Fruit fly (Drosophila melanogaster) whole organism, prepupa: Measurements from ENCODE around the gene CG32271.
A peak's percentile ranks its signal among the peaks of the same experiment; 100 is the strongest.

Experiments
- CG10631 ChIP-seq: fragments of 200-800 bp; sonication (Bioruptor generic); optimal IDR thresholded peaks from 2 replicates; lab custom pipeline; 2016; ENCODE audit warnings: missing biosample characterization, missing genetic modification characterization
- CG11762 ChIP-seq: fragments of 200-800 bp; sonication (Bioruptor generic); optimal IDR thresholded peaks from 3 replicates; lab custom pipeline; 2016; ENCODE audit warnings: missing biosample characterization, missing genetic modification characterization; ENCODE audit not compliant: insufficient read depth
- CG15336 ChIP-seq: fragments of 200-800 bp; sonication (Bioruptor generic); IDR thresholded peaks from 2 replicates; pipeline ENCODE4 v1.3.6; 2022; ENCODE audit warnings: missing biosample characterization, missing genetic modification characterization
- CG3032 ChIP-seq: fragments of 200-800 bp; optimal IDR thresholded peaks from 2 replicates; lab custom pipeline; 2019; ENCODE audit warnings: missing biosample characterization, mild to moderate bottlenecking, missing genetic modification characterization, moderate library complexity
- CG31627 ChIP-seq: fragments of 200-800 bp; sonication (Bioruptor generic); optimal IDR thresholded peaks from 3 replicates; lab custom pipeline; 2016; ENCODE audit warnings: missing biosample characterization, missing genetic modification characterization
- CG34406 ChIP-seq: fragments of 200-800 bp; sonication (Bioruptor generic); optimal IDR thresholded peaks from 3 replicates; lab custom pipeline; 2016; ENCODE audit warnings: missing biosample characterization, missing genetic modification characterization
- CG3919 ChIP-seq: fragments of 200-800 bp; sonication (Bioruptor generic); optimal IDR thresholded peaks from 3 replicates; lab custom pipeline; 2016; ENCODE audit warnings: missing biosample characterization, missing genetic modification characterization
- CG4318 ChIP-seq: fragments of 200-800 bp; sonication (Bioruptor generic); optimal IDR thresholded peaks from 3 replicates; lab custom pipeline; 2017; ENCODE audit warnings: missing biosample characterization, mild to moderate bottlenecking, missing genetic modification characterization
- CG6163 ChIP-seq: fragments of 200-800 bp; sonication (Bioruptor generic); IDR thresholded peaks from 3 replicates; pipeline ENCODE4 v1.3.6; 2022; ENCODE audit warnings: missing biosample characterization, missing genetic modification characterization
- CG6792 ChIP-seq: fragments of 200-800 bp; sonication (Bioruptor generic); optimal IDR thresholded peaks from 3 replicates; lab custom pipeline; 2016; ENCODE audit warnings: missing biosample characterization, missing genetic modification characterization
- CG7368 ChIP-seq: fragments of 200-800 bp; sonication (Bioruptor generic); optimal IDR thresholded peaks from 3 replicates; lab custom pipeline; 2016; ENCODE audit warnings: missing biosample characterization, missing genetic modification characterization
- CG8319 ChIP-seq: fragments of 200-800 bp; sonication (Bioruptor generic); optimal IDR thresholded peaks from 3 replicates; lab custom pipeline; 2016; ENCODE audit warnings: missing biosample characterization, missing genetic modification characterization
- Eip75B ChIP-seq: fragments of 200-800 bp; sonication (Bioruptor generic); optimal IDR thresholded peaks from 3 replicates; lab custom pipeline; 2016; ENCODE audit warnings: missing biosample characterization, missing genetic modification characterization
- Eip78C ChIP-seq: fragments of 200-800 bp; sonication (Bioruptor generic); peaks from one replicate; lab custom pipeline; 2016; ENCODE audit warnings: missing biosample characterization, missing genetic modification characterization
- Ets96B ChIP-seq: fragments of 200-800 bp; optimal IDR thresholded peaks from 2 replicates; lab custom pipeline; 2019; ENCODE audit warnings: missing biosample characterization, mild to moderate bottlenecking, missing genetic modification characterization, moderate library complexity
- Gug ChIP-seq: fragments of 200-800 bp; sonication (Bioruptor generic); IDR thresholded peaks from 2 replicates; pipeline ENCODE4 v1.3.6; 2022; ENCODE audit warnings: missing biosample characterization, missing genetic modification characterization
- Hr38 ChIP-seq: sonication (Bioruptor generic); optimal IDR thresholded peaks from 2 replicates; lab custom pipeline; 2016; ENCODE audit warnings: missing biosample characterization, missing genetic modification characterization
- Hr39 ChIP-seq: fragments of 200-800 bp; sonication (Bioruptor generic); optimal IDR thresholded peaks from 2 replicates; lab custom pipeline; 2016; ENCODE audit warnings: missing biosample characterization, missing genetic modification characterization
- Hr4 ChIP-seq: fragments of 200-800 bp; sonication (Bioruptor generic); optimal IDR thresholded peaks from 3 replicates; lab custom pipeline; 2016; ENCODE audit warnings: missing biosample characterization, missing genetic modification characterization
- Lpt ChIP-seq: fragments of 200-800 bp; sonication (Bioruptor generic); optimal IDR thresholded peaks from 3 replicates; lab custom pipeline; 2016; ENCODE audit warnings: missing biosample characterization, missing genetic modification characterization
- Smox ChIP-seq: fragments of 200-800 bp; sonication (Bioruptor generic); optimal IDR thresholded peaks from 3 replicates; lab custom pipeline; 2016; ENCODE audit warnings: missing biosample characterization, missing genetic modification characterization
- Sox15 ChIP-seq: fragments of 200-800 bp; sonication (Bioruptor generic); optimal IDR thresholded peaks from 3 replicates; lab custom pipeline; 2016; ENCODE audit warnings: missing biosample characterization, missing genetic modification characterization
- acj6 ChIP-seq: fragments of 200-800 bp; sonication (Bioruptor generic); optimal IDR thresholded peaks from 3 replicates; lab custom pipeline; 2016; ENCODE audit warnings: missing biosample characterization, missing genetic modification characterization
- cyc ChIP-seq: fragments of 200-800 bp; sonication (Bioruptor generic); optimal IDR thresholded peaks from 3 replicates; lab custom pipeline; 2016; ENCODE audit warnings: missing biosample characterization, missing genetic modification characterization
- dsx ChIP-seq: fragments of 200-800 bp; optimal IDR thresholded peaks from 3 replicates; lab custom pipeline; 2019; ENCODE audit warnings: missing biosample characterization, mild to moderate bottlenecking, missing genetic modification characterization, moderate library complexity; ENCODE audit not compliant: poor library complexity, severe bottlenecking
- eg ChIP-seq: fragments of 200-800 bp; sonication (Bioruptor generic); IDR thresholded peaks from 3 replicates; pipeline ENCODE4 v1.3.6; 2022; ENCODE audit warnings: missing biosample characterization, missing genetic modification characterization
- esn ChIP-seq: fragments of 200-800 bp; sonication (Bioruptor generic); optimal IDR thresholded peaks from 2 replicates; lab custom pipeline; 2016; ENCODE audit warnings: missing biosample characterization, mild to moderate bottlenecking, missing genetic modification characterization, moderate library complexity
- fd59A ChIP-seq: fragments of 200-800 bp; sonication (Bioruptor generic); optimal IDR thresholded peaks from 2 replicates; lab custom pipeline; 2017; ENCODE audit warnings: missing biosample characterization, mild to moderate bottlenecking, missing genetic modification characterization, missing genetic modification reagents
- lz ChIP-seq: fragments of 200-800 bp; sonication (Bioruptor generic); optimal IDR thresholded peaks from 3 replicates; lab custom pipeline; 2016; ENCODE audit warnings: missing biosample characterization, missing genetic modification characterization
- pdm3 ChIP-seq: fragments of 200-800 bp; sonication (Bioruptor generic); optimal IDR thresholded peaks from 3 replicates; lab custom pipeline; 2016; ENCODE audit warnings: missing biosample characterization, missing genetic modification characterization
- salr ChIP-seq, 2 experiments: fragments of 200-800 bp; sonication (Bioruptor generic); optimal IDR thresholded peaks; 3 replicates each; lab custom pipeline; 2016 to 2018; ENCODE audit warnings: missing biosample characterization in 2 of 2, missing genetic modification characterization in 2 of 2, mild to moderate bottlenecking in 1 of 2
- spab ChIP-seq: fragments of 200-800 bp; sonication (Bioruptor generic); optimal IDR thresholded peaks from 2 replicates; lab custom pipeline; 2017; ENCODE audit warnings: missing biosample characterization, mild to moderate bottlenecking, missing genetic modification characterization, missing genetic modification reagents
- svp ChIP-seq: fragments of 200-800 bp; sonication (Bioruptor generic); peaks from one replicate; lab custom pipeline; 2016; ENCODE audit warnings: missing biosample characterization, missing genetic modification characterization
- vri ChIP-seq: fragments of 200-800 bp; sonication (Bioruptor generic); optimal IDR thresholded peaks from 3 replicates; lab custom pipeline; 2016; ENCODE audit warnings: missing biosample characterization, mild to moderate bottlenecking, missing genetic modification characterization

CG32271 gene

DNA sequence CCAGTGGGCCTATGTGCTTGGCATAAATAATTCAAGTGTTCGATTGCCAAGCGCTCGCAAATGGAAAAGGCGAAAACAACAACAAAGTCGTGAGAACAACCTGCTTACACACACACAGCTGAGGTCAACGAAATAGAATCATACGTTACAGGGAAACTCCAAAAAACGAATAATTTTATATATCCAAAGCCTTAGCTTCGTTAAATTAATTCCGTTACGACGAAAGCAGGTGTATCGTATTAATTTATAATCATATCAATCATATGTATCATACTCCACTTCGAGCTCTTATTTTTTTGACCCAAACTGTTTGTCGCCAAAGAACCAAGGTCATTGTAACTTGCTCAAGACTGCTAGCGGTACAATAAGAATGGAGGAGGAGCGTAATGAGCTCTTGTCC, 23.5 kb downstream of the CG32271 start (continued):
- peak; percentile 94 for TF ChIP-seq dsx (GFP tag; lab: Kevin White, UChicago)
- peak; percentile 88 for TF ChIP-seq CG7368
- peak; percentile 89 for TF ChIP-seq acj6 (GFP tag; lab: Kevin White, UChicago)
- peak; percentile 93 for TF ChIP-seq CG6792 (GFP tag; lab: Kevin White, UChicago)
- peak; percentile 91 for TF ChIP-seq CG3032 (tag; lab: Kevin White, UChicago)
- TF ChIP-seq Lpt (GFP tag; lab: Kevin White, UChicago): peak; percentile 76
- peak; percentile 91 for TF ChIP-seq CG31627 (GFP tag; lab: Kevin White, UChicago)
- peak; percentile 88 for TF ChIP-seq CG15336 (GFP tag; lab: Robert Waterston, UW)
- peak; percentile 90 for TF ChIP-seq pdm3 (GFP tag; lab: Kevin White, UChicago)
- no peak for TF ChIP-seq vri (GFP tag; lab: Kevin White, UChicago)
- no peak for TF ChIP-seq Hr38 (GFP tag; lab: Kevin White, UChicago)
- peak; percentile 95 for TF ChIP-seq Hr39
- no peak for TF ChIP-seq CG10631 (GFP tag; lab: Kevin White, UChicago)
- peak; percentile 86 for TF ChIP-seq Gug (GFP tag; lab: Robert Waterston, UW)
- TF ChIP-seq, all 60 proteins: peak for 49

DNA sequence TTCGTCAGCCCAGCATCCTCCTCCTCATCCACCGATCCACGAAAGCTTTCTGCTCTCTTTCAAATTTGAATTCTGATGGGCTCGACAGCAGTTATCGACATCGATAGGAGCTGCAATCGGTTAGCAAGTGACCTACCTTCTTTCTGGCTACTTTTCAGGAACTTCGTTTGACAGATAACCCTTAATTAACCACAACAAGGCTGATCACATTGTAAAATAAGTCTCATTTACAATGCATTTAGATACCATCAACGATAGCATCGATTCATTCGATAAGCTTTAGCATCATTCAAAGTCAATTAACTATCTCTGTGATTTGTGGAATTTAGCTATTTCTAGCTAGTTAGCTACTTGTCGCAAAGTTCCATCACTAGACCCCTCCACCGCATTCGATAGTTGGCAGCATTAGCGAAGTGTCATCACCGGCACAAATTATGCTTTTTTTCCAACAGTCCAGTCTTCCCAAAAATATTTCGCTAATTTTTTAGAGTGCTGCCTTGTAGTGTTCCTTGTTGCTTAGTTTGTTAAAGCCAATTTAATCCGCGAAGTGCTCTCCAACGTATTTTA, 24.3 kb downstream of the CG32271 start, which contains the start of the genes MnM and Girdin:
Gene MnM (minus strand): TSS at position 51 of the 567 bp plus-strand sequence.
Gene Girdin (plus strand): TSS at position 401 of the 567 bp plus-strand sequence.
- TF ChIP-seq Lpt (GFP tag; lab: Kevin White, UChicago): peak; percentile 19
- peak; percentile 81 for TF ChIP-seq Hr39
- TF ChIP-seq CG3032 (tag; lab: Kevin White, UChicago): peak; percentile 44
- peak; percentile 28; the same call in 1 of the 2 replicates for TF ChIP-seq Gug (GFP tag; lab: Robert Waterston, UW)
- peak; percentile 59 for TF ChIP-seq Smox
- TF ChIP-seq svp (GFP tag; lab: Kevin White, UChicago): no peak
- TF ChIP-seq CG11762 (GFP tag; lab: Kevin White, UChicago): no peak
- no peak for TF ChIP-seq Ets96B (tag; lab: Kevin White, UChicago)
- TF ChIP-seq Eip78C (GFP tag; lab: Kevin White, UChicago): no peak
- TF ChIP-seq esn: peak; percentile 76
- peak; percentile 79 for TF ChIP-seq CG31627 (GFP tag; lab: Kevin White, UChicago)
- peak; percentile 84 for TF ChIP-seq lz (GFP tag; lab: Kevin White, UChicago)
- peak; percentile 29; the same call in 1 of the 3 replicates for TF ChIP-seq CG6163 (GFP tag; lab: Robert Waterston, UW)
- peak; percentile 6 for TF ChIP-seq fd59A (GFP tag; lab: Kevin White, UChicago)
- TF ChIP-seq CG4318 (GFP tag; lab: Kevin White, UChicago): no peak
- TF ChIP-seq Sox15: peak; percentile 38
- TF ChIP-seq CG10631 (GFP tag; lab: Kevin White, UChicago): no peak
- peak; percentile 11 for TF ChIP-seq CG34406
- TF ChIP-seq cyc (GFP tag; lab: Kevin White, UChicago): peak; percentile 57
- TF ChIP-seq Hr4 (GFP tag; lab: Kevin White, UChicago): no peak
- TF ChIP-seq, all 60 proteins: peak for 13

DNA sequence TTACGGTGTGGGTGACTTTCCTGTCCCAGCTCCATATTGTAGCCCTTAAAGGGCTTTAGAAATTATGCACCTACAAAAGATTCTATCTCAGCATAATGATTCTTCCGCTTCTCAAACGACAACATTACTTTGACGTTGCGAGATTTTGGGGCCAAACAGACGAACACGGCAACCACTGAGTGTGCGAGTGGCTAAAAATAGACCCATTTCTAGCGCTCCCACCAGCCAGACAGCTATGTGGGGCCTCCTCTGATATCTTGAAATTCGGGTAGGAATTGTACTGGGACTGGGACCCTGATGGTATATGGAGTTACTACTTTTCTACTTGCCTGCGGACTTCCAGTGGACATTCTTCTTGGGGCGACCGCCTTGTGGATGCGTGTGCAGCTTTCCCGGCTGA, 25.1 kb downstream of the CG32271 start:
- no peak for TF ChIP-seq vri (GFP tag; lab: Kevin White, UChicago)
- no peak for TF ChIP-seq Eip75B

dm6 chr3L:3172445-3172844, 30.5 kb downstream of the CG32271 start, which contains the start of gene CG14963:
Gene CG14963, minus strand, starts transcription at chr3L:3172545.
- TF ChIP-seq CG3919: no peak
- no peak for TF ChIP-seq spab (GFP tag; lab: Kevin White, UChicago)
- no peak for TF ChIP-seq eg (GFP tag; lab: Robert Waterston, UW)
- TF ChIP-seq Ets96B (tag; lab: Kevin White, UChicago): no peak
- TF ChIP-seq CG10631 (GFP tag; lab: Kevin White, UChicago): no peak
- no peak for TF ChIP-seq lz (GFP tag; lab: Kevin White, UChicago)

dm6 chr3L:3169107-3169506, 33.9 kb downstream of the CG32271 start, which contains the start of the genes CG32278 and CG32281:
Gene CG32278, plus strand, starts transcription at chr3L:3169286.
Gene CG32281, plus strand, starts transcription at chr3L:3169375.
- TF ChIP-seq Hr39 (no peak), CG8319 (GFP tag; lab: Kevin White, UChicago) (no peak), vri (GFP tag; lab: Kevin White, UChicago) (no peak), CG15336 (GFP tag; lab: Robert Waterston, UW) (no peak), salr (GFP tag; optimal IDR thresholded peaks at IDR 0.05; lab: Kevin White, UChicago) (no peak), cyc (GFP tag; lab: Kevin White, UChicago) (no peak), svp (GFP tag; lab: Kevin White, UChicago) (no peak), CG3032 (tag; lab: Kevin White, UChicago) (no peak)
- TF ChIP-seq, all 60 proteins: peak for 0
